ENCODE assay signal across 2 fruit fly cellular contexts in genomic region chr3L:3338028-3338855, dm6.
TF ChIP-seq lines count a peak whose summit lies in the region.

No protein-coding gene starts in this region.

TF ChIP-seq in whole organism, embryonic, 481 proteins besides CTCF, POLR2A, EP300 and RAD21 (continued from another document and continues in another):
- TF ChIP-seq Scr (GFP tag; IDR thresholded peaks at IDR 0.05; lab: Robert Waterston, UW; ENCODE audit: partially characterized antibody) (no peak), CG17802 (tag; optimal IDR thresholded peaks at IDR 0.05; lab: Kevin White, UChicago) (peak; percentile 62), row (GFP tag; IDR thresholded peaks at IDR 0.05; lab: Robert Waterston, UW) (no peak), CG8924 (tag; optimal IDR thresholded peaks at IDR 0.05; lab: Kevin White, UChicago) (no peak), CG14860 (GFP tag; IDR thresholded peaks at IDR 0.05; lab: Robert Waterston, UW; ENCODE audit: partially characterized antibody) (no peak), CG6813 (GFP tag; optimal IDR thresholded peaks at IDR 0.05; lab: Kevin White, UChicago) (no peak), HLH4C (GFP tag; IDR thresholded peaks at IDR 0.05; lab: Robert Waterston, UW; ENCODE audit: partially characterized antibody) (0 out of 3 replicates have a peak, but pooled peaks have one; percentile 29), Ada2b (GFP tag; IDR thresholded peaks at IDR 0.05; lab: Robert Waterston, UW) (no peak), Dbx (GFP tag; IDR thresholded peaks at IDR 0.05; lab: Robert Waterston, UW) (no peak), pzg (GFP tag; optimal IDR thresholded peaks at IDR 0.05; lab: Kevin White, UChicago) (no peak), CG42726 (GFP tag; IDR thresholded peaks at IDR 0.05; lab: Robert Waterston, UW; ENCODE audit: partially characterized antibody) (0 out of 2 replicates have a peak, but pooled peaks have one; percentile 19), Ets65A (GFP tag; lab: Kevin White, UChicago) (peak; percentile 67), CG10274 (GFP tag; optimal IDR thresholded peaks at IDR 0.05; lab: Kevin White, UChicago) (no peak), CG16813 (GFP tag; IDR thresholded peaks at IDR 0.05; lab: Robert Waterston, UW; ENCODE audit: partially characterized antibody) (no peak), eyg (GFP tag; optimal IDR thresholded peaks at IDR 0.05; lab: Kevin White, UChicago) (no peak), Dad (GFP tag; optimal IDR thresholded peaks at IDR 0.05; lab: Kevin White, UChicago) (no peak), CG1602 (GFP tag; optimal IDR thresholded peaks at IDR 0.05; lab: Kevin White, UChicago) (no peak), CG10267 (tag; optimal IDR thresholded peaks at IDR 0.05; lab: Kevin White, UChicago) (no peak), cad (GFP tag; optimal IDR thresholded peaks at IDR 0.05; lab: Kevin White, UChicago) (peak; percentile 54), ken (GFP tag; IDR thresholded peaks at IDR 0.05; lab: Robert Waterston, UW) (no peak), Kr (GFP tag; optimal IDR thresholded peaks at IDR 0.05; lab: Kevin White, UChicago) (no peak), CG4360 (GFP tag; IDR thresholded peaks at IDR 0.05; lab: Robert Waterston, UW) (peak; percentile 19; the same call in 1 of the 2 replicates), sens (GFP tag; lab: Kevin White, UChicago) (peak; percentile 52), nom (GFP tag; optimal IDR thresholded peaks at IDR 0.05; lab: Kevin White, UChicago) (peak; percentile 31), ato (GFP tag; IDR thresholded peaks at IDR 0.05; lab: Robert Waterston, UW; ENCODE audit: partially characterized antibody) (0 out of 2 replicates have a peak, but pooled peaks have one; percentile 25), CG17612 (GFP tag; IDR thresholded peaks at IDR 0.05; lab: Robert Waterston, UW) (no peak), chm (GFP tag; IDR thresholded peaks at IDR 0.05; lab: Robert Waterston, UW) (peak; percentile 38; the same call in 1 of the 2 replicates), slbo (GFP tag; IDR thresholded peaks at IDR 0.05; lab: Robert Waterston, UW) (no peak), CG8089 (GFP tag; optimal IDR thresholded peaks at IDR 0.05; lab: Kevin White, UChicago) (no peak), gsb (GFP tag; IDR thresholded peaks at IDR 0.05; lab: Robert Waterston, UW) (no peak), CG6765 (GFP tag; optimal IDR thresholded peaks at IDR 0.05; lab: Kevin White, UChicago) (no peak), CG32772 (GFP tag; IDR thresholded peaks at IDR 0.05; lab: Robert Waterston, UW) (no peak), sens-2 (GFP tag; IDR thresholded peaks at IDR 0.05; lab: Robert Waterston, UW) (no peak), crol (GFP tag; IDR thresholded peaks at IDR 0.05; lab: Robert Waterston, UW) (peak; percentile 78), usp (GFP tag; optimal IDR thresholded peaks at IDR 0.05; lab: Kevin White, UChicago) (no peak), Mad (GFP tag; optimal IDR thresholded peaks at IDR 0.05; lab: Kevin White, UChicago) (no peak), hth (optimal IDR thresholded peaks at IDR 0.05; lab: Kevin White, UChicago) (no peak), Drgx (GFP tag; IDR thresholded peaks at IDR 0.05; lab: Robert Waterston, UW) (no peak), Hey (tag; optimal IDR thresholded peaks at IDR 0.05; lab: Kevin White, UChicago) (no peak), Aef1 (GFP tag; IDR thresholded peaks at IDR 0.05; lab: Robert Waterston, UW) (no peak), CG4328 (GFP tag; optimal IDR thresholded peaks at IDR 0.05; lab: Kevin White, UChicago) (no peak), lola (GFP tag; optimal IDR thresholded peaks at IDR 0.05; lab: Kevin White, UChicago) (no peak), tup (GFP tag; optimal IDR thresholded peaks at IDR 0.05; lab: Kevin White, UChicago) (no peak), CG4820 (GFP tag; optimal IDR thresholded peaks at IDR 0.05; lab: Kevin White, UChicago) (no peak), slp2 (GFP tag; optimal IDR thresholded peaks at IDR 0.05; lab: Kevin White, UChicago) (no peak), vvl (GFP tag; IDR thresholded peaks at IDR 0.05; lab: Robert Waterston, UW) (0 out of 2 replicates have a peak, but pooled peaks have one; percentile 7), D19A (tag; optimal IDR thresholded peaks at IDR 0.05; lab: Kevin White, UChicago) (no peak), CrebB (tag; optimal IDR thresholded peaks at IDR 0.05; lab: Kevin White, UChicago) (no peak), phol (tag; optimal IDR thresholded peaks at IDR 0.05; lab: Kevin White, UChicago) (no peak), CG11093 (GFP tag; IDR thresholded peaks at IDR 0.05; lab: Robert Waterston, UW) (no peak), ATbp (GFP tag; optimal IDR thresholded peaks at IDR 0.05; lab: Kevin White, UChicago) (no peak), CG10366 (GFP tag; IDR thresholded peaks at IDR 0.05; lab: Robert Waterston, UW) (no peak), CG7556 (GFP tag; optimal IDR thresholded peaks at IDR 0.05; lab: Kevin White, UChicago) (no peak), CG5953 (GFP tag; IDR thresholded peaks at IDR 0.05; lab: Robert Waterston, UW) (no peak), jumu (GFP tag; optimal IDR thresholded peaks at IDR 0.05; lab: Kevin White, UChicago) (no peak), CG11456 (GFP tag; IDR thresholded peaks at IDR 0.05; lab: Robert Waterston, UW) (no peak), Hmr (GFP tag; optimal IDR thresholded peaks at IDR 0.05; lab: Kevin White, UChicago) (no peak), tna (GFP tag; IDR thresholded peaks at IDR 0.05; lab: Robert Waterston, UW; ENCODE audit: partially characterized antibody) (peak; percentile 15; the same call in 1 of the 2 replicates), MTF-1 (GFP tag; optimal IDR thresholded peaks at IDR 0.05; lab: Kevin White, UChicago; ENCODE audit: borderline replicate concordance) (no peak), az2 (GFP tag; optimal IDR thresholded peaks at IDR 0.05; lab: Kevin White, UChicago) (no peak), sd (tag; optimal IDR thresholded peaks at IDR 0.05; lab: Kevin White, UChicago) (peak; percentile 97), sug (tag; optimal IDR thresholded peaks at IDR 0.05; lab: Kevin White, UChicago) (no peak), Ets97D (GFP tag; optimal IDR thresholded peaks at IDR 0.05; lab: Kevin White, UChicago) (no peak), NFAT (GFP tag; IDR thresholded peaks at IDR 0.05; lab: Robert Waterston, UW) (0 out of 2 replicates have a peak, but pooled peaks have one; percentile 21), CG2875 (GFP tag; optimal IDR thresholded peaks at IDR 0.05; lab: Kevin White, UChicago) (no peak), ind (GFP tag; optimal IDR thresholded peaks at IDR 0.05; lab: Kevin White, UChicago) (no peak), Asciz (GFP tag; optimal IDR thresholded peaks at IDR 0.05; lab: Kevin White, UChicago) (no peak)

TF ChIP-seq in whole organism, prepupa, 60 proteins besides CTCF, POLR2A, EP300 and RAD21 (continued from another document):
- TF ChIP-seq cyc (GFP tag; optimal IDR thresholded peaks at IDR 0.05; lab: Kevin White, UChicago) (no peak), CG8632 (GFP tag; optimal IDR thresholded peaks at IDR 0.05; lab: Kevin White, UChicago) (no peak), lz (GFP tag; optimal IDR thresholded peaks at IDR 0.05; lab: Kevin White, UChicago) (no peak), Gug (GFP tag; IDR thresholded peaks at IDR 0.05; lab: Robert Waterston, UW) (no peak), CG32006 (GFP tag; optimal IDR thresholded peaks at IDR 0.05; lab: Kevin White, UChicago) (no peak), Sox14 (GFP tag; optimal IDR thresholded peaks at IDR 0.05; lab: Kevin White, UChicago) (peak; percentile 12), net (GFP tag; optimal IDR thresholded peaks at IDR 0.05; lab: Kevin White, UChicago) (no peak), spab (GFP tag; optimal IDR thresholded peaks at IDR 0.05; lab: Kevin White, UChicago) (peak; percentile 43), CG6808 (GFP tag; optimal IDR thresholded peaks at IDR 0.05; lab: Kevin White, UChicago) (peak; percentile 65), CG6792 (GFP tag; optimal IDR thresholded peaks at IDR 0.05; lab: Kevin White, UChicago) (no peak), acj6 (GFP tag; optimal IDR thresholded peaks at IDR 0.05; lab: Kevin White, UChicago) (no peak), CG8119 (GFP tag; IDR thresholded peaks at IDR 0.05; lab: Robert Waterston, UW) (no peak)
